Worm (Caenorhabditis elegans) whole organism, early embryonic: ENCODE results near the gene W03D2.9.

Experiments
- B0310.2 ChIP-seq: sonication (generic microtip); optimal IDR thresholded peaks from 2 replicates; lab custom pipeline; 2016; ENCODE audit warnings: mild to moderate bottlenecking, missing genetic modification characterization, missing compliant biosample characterization
- F13C5.2 ChIP-seq: sonication (generic microtip); optimal IDR thresholded peaks from 2 replicates; lab custom pipeline; 2017; ENCODE audit warnings: mild to moderate bottlenecking, missing genetic modification characterization, inconsistent platforms, missing compliant biosample characterization
- aly-1 ChIP-seq: sonication (generic microtip); optimal IDR thresholded peaks from 2 replicates; lab custom pipeline; 2016; ENCODE audit warnings: missing genetic modification characterization, missing compliant biosample characterization
- ama-1 ChIP-seq: fragments of 150-350 bp; optimal IDR thresholded peaks from 2 replicates; lab custom pipeline; 2014
- ceh-13 ChIP-seq: fragments of 200-800 bp; sonication (Bioruptor generic); optimal IDR thresholded peaks from 2 replicates; lab custom pipeline; 2018; ENCODE audit warnings: mild to moderate bottlenecking, missing genetic modification characterization, missing compliant biosample characterization
- ceh-36 ChIP-seq: sonication (generic microtip); optimal IDR thresholded peaks from 2 replicates; lab custom pipeline; 2016; ENCODE audit warnings: missing genetic modification characterization, inconsistent platforms, missing compliant biosample characterization
- ets-7 ChIP-seq: sonication (generic microtip); optimal IDR thresholded peaks from 2 replicates; lab custom pipeline; 2016; ENCODE audit warnings: missing genotype, missing genetic modification characterization, missing compliant biosample characterization
- flt-1 ChIP-seq: fragments of 200-800 bp; sonication (Bioruptor generic); IDR thresholded peaks from 2 replicates; pipeline ENCODE4 v1.3.6; 2022; ENCODE audit warnings: missing genetic modification characterization, missing compliant biosample characterization
- hmbx-1 ChIP-seq: sonication (generic microtip); optimal IDR thresholded peaks from 2 replicates; lab custom pipeline; 2016; ENCODE audit warnings: mild to moderate bottlenecking, missing genetic modification characterization, missing compliant biosample characterization
- hmg-4 ChIP-seq: fragments of 200-800 bp; sonication (Bioruptor generic); optimal IDR thresholded peaks from 2 replicates; lab custom pipeline; 2018; ENCODE audit warnings: mild to moderate bottlenecking, missing genetic modification characterization, missing compliant biosample characterization
- hnd-1 ChIP-seq: sonication (generic microtip); optimal IDR thresholded peaks from 2 replicates; lab custom pipeline; 2016; ENCODE audit warnings: missing genetic modification characterization, missing compliant biosample characterization
- pes-1 ChIP-seq: fragments of 200-800 bp; sonication (Bioruptor generic); IDR thresholded peaks from 2 replicates; pipeline ENCODE4 v1.3.6; 2022; ENCODE audit warnings: missing genetic modification reagents, missing genetic modification characterization, missing compliant biosample characterization
- scrt-1 ChIP-seq: fragments of 200-800 bp; sonication (Bioruptor generic); IDR thresholded peaks from 2 replicates; pipeline ENCODE4 v1.3.6; 2022; ENCODE audit warnings: missing genetic modification characterization, missing compliant biosample characterization
- sea-1 ChIP-seq: fragments of 200-800 bp; sonication (Bioruptor generic); conservative IDR thresholded peaks from 2 replicates; pipeline ENCODE4 v1.3.6; 2022; ENCODE audit warnings: missing genetic modification characterization, missing compliant biosample characterization
- tbx-11 ChIP-seq: fragments of 200-800 bp; sonication (Bioruptor generic); IDR thresholded peaks from 2 replicates; pipeline ENCODE4 v1.3.6; 2022; ENCODE audit warnings: missing genetic modification characterization, missing compliant biosample characterization
- tbx-37 ChIP-seq: fragments of 200-800 bp; sonication (Bioruptor generic); conservative IDR thresholded peaks from 2 replicates; pipeline ENCODE4 v1.3.6; 2022; ENCODE audit warnings: missing genetic modification reagents, missing genetic modification characterization, missing compliant biosample characterization
- tra-4 ChIP-seq: sonication (generic microtip); optimal IDR thresholded peaks from 2 replicates; lab custom pipeline; 2017; ENCODE audit warnings: missing genetic modification characterization, missing compliant biosample characterization

Gene W03D2.9

ce11 chrIV:4112387-4112786, 37.9 kb upstream of the W03D2.9 start, which contains the start of gene F49F1.14:
Gene F49F1.14 (minus strand): TSS chrIV:4112487.
- TF ChIP-seq flt-1 = no peak
- TF ChIP-seq tbx-11 (GFP tag; lab: Robert Waterston, UW) = no peak
- no peak for TF ChIP-seq B0310.2 (tag; lab: Kevin White, UChicago)
- no peak for TF ChIP-seq hnd-1 (tag; lab: Kevin White, UChicago)
- no peak for TF ChIP-seq ceh-36 (tag; lab: Kevin White, UChicago)
- no peak for TF ChIP-seq aly-1 (tag; lab: Kevin White, UChicago)

ce11 chrIV:4108767-4109166, 34.3 kb upstream of the W03D2.9 start, which contains the start of gene C35B1.7:
Gene C35B1.7 (plus strand): TSS chrIV:4109067.
- TF ChIP-seq pes-1 (GFP tag; lab: Robert Waterston, UW) (no peak), tbx-37 (no peak), sea-1 (GFP tag; lab: Robert Waterston, UW) (no peak), tra-4 (tag; lab: Kevin White, UChicago) (no peak), hnd-1 (tag; lab: Kevin White, UChicago) (no peak), ama-1 (lab: Kevin White, UChicago) (no peak), F13C5.2 (no peak), tbx-11 (GFP tag; lab: Robert Waterston, UW) (no peak), B0310.2 (tag; lab: Kevin White, UChicago) (no peak), ceh-13 (GFP tag; lab: Kevin White, UChicago) (no peak), ceh-36 (tag; lab: Kevin White, UChicago) (no peak), ets-7 (no peak), flt-1 (no peak), hmg-4 (GFP tag; lab: Kevin White, UChicago) (no peak), scrt-1 (GFP tag; lab: Robert Waterston, UW) (no peak), hmbx-1 (tag; lab: Kevin White, UChicago) (no peak), aly-1 (tag; lab: Kevin White, UChicago) (no peak)

ce11 chrIV:4102720-4103119, 28.2 kb upstream of the W03D2.9 start, which contains the start of gene ubc-1:
Gene ubc-1 (plus strand): TSS chrIV:4103020.
- TF ChIP-seq tra-4 (tag; lab: Kevin White, UChicago) = no peak
- TF ChIP-seq hnd-1 (tag; lab: Kevin White, UChicago) = no peak
- no peak for TF ChIP-seq tbx-11 (GFP tag; lab: Robert Waterston, UW)
- TF ChIP-seq ceh-13 (GFP tag; lab: Kevin White, UChicago) = no peak
- TF ChIP-seq aly-1 (tag; lab: Kevin White, UChicago) = no peak
- no peak for TF ChIP-seq B0310.2 (tag; lab: Kevin White, UChicago)
- TF ChIP-seq tbx-37 = no peak
- TF ChIP-seq sea-1 (GFP tag; lab: Robert Waterston, UW) = no peak
- TF ChIP-seq F13C5.2 = no peak
- TF ChIP-seq scrt-1 (GFP tag; lab: Robert Waterston, UW) = no peak
- TF ChIP-seq flt-1 = no peak
- TF ChIP-seq pes-1 (GFP tag; lab: Robert Waterston, UW) = no peak

- TF ChIP-seq sea-1 (GFP tag; lab: Robert Waterston, UW) (no peak), F13C5.2 (no peak), ceh-36 (tag; lab: Kevin White, UChicago) (no peak), tbx-11 (GFP tag; lab: Robert Waterston, UW) (no peak), ama-1 (lab: Kevin White, UChicago) (no peak), flt-1 (no peak), ets-7 (no peak), hmg-4 (GFP tag; lab: Kevin White, UChicago) (no peak), hmbx-1 (tag; lab: Kevin White, UChicago) (no peak), ceh-13 (GFP tag; lab: Kevin White, UChicago) (no peak), scrt-1 (GFP tag; lab: Robert Waterston, UW) (no peak), pes-1 (GFP tag; lab: Robert Waterston, UW) (no peak), tbx-37 (no peak), tra-4 (tag; lab: Kevin White, UChicago) (no peak), aly-1 (tag; lab: Kevin White, UChicago) (no peak), hnd-1 (tag; lab: Kevin White, UChicago) (no peak), B0310.2 (tag; lab: Kevin White, UChicago) (no peak)
Observed at ce11 chrIV:4099773-4100172, 25.3 kb upstream of the W03D2.9 start.

- TF ChIP-seq ama-1 (lab: Kevin White, UChicago) (no peak), F13C5.2 (no peak), pes-1 (GFP tag; lab: Robert Waterston, UW) (no peak), tbx-37 (no peak), flt-1 (no peak), hnd-1 (tag; lab: Kevin White, UChicago) (no peak), ets-7 (no peak), hmbx-1 (tag; lab: Kevin White, UChicago) (no peak), ceh-13 (GFP tag; lab: Kevin White, UChicago) (no peak), aly-1 (tag; lab: Kevin White, UChicago) (no peak), tbx-11 (GFP tag; lab: Robert Waterston, UW) (no peak), tra-4 (tag; lab: Kevin White, UChicago) (no peak), sea-1 (GFP tag; lab: Robert Waterston, UW) (no peak), ceh-36 (tag; lab: Kevin White, UChicago) (no peak), hmg-4 (GFP tag; lab: Kevin White, UChicago) (no peak), B0310.2 (tag; lab: Kevin White, UChicago) (no peak), scrt-1 (GFP tag; lab: Robert Waterston, UW) (no peak)
Observed at ce11 chrIV:4096940-4097339, 22.4 kb upstream of the W03D2.9 start.

- TF ChIP-seq tbx-37 (no peak), ets-7 (no peak), sea-1 (GFP tag; lab: Robert Waterston, UW) (no peak), ama-1 (lab: Kevin White, UChicago) (no peak), ceh-13 (GFP tag; lab: Kevin White, UChicago) (no peak), pes-1 (GFP tag; lab: Robert Waterston, UW) (no peak), tbx-11 (GFP tag; lab: Robert Waterston, UW) (no peak)
Observed at ce11 chrIV:4094364-4094763, 19.9 kb upstream of the W03D2.9 start.

ce11 chrIV:4093087-4093486, 18.6 kb upstream of the W03D2.9 start:
- TF ChIP-seq hmbx-1 (tag; lab: Kevin White, UChicago) (no peak), hmg-4 (GFP tag; lab: Kevin White, UChicago) (no peak), ets-7 (no peak), ceh-36 (tag; lab: Kevin White, UChicago) (no peak), flt-1 (no peak), ama-1 (lab: Kevin White, UChicago) (no peak), F13C5.2 (no peak), sea-1 (GFP tag; lab: Robert Waterston, UW) (no peak), hnd-1 (tag; lab: Kevin White, UChicago) (no peak), B0310.2 (tag; lab: Kevin White, UChicago) (no peak), ceh-13 (GFP tag; lab: Kevin White, UChicago) (no peak), pes-1 (GFP tag; lab: Robert Waterston, UW) (no peak), tbx-11 (GFP tag; lab: Robert Waterston, UW) (no peak), tra-4 (tag; lab: Kevin White, UChicago) (no peak)
